Worm (Caenorhabditis elegans): Measurements from ENCODE around the gene T25B9.3.

DNA sequence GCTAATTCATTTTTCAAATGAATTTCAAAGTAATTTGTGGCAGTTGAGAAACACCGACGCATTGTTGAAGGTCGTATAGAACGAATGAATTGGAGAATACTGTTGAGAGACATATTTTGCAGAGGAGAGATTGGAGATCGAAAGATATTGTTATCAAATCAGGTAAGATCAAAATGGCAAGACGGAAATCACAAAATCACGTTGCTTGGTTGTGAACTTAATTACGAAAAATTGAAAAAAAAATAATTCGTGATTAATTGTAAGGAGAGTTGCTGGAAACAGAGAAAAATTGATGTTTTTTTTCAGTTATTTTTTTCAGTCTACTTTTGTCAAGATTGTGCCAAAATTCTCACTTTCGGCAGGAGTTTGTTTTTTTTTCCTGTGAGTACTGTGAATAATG lies 5.5 kb downstream of the T25B9.3 start, which contains the start of gene T25B9.1:
- TF ChIP-seq mep-1 (tag; optimal IDR thresholded peaks at IDR 0.05) (no peak), nhr-12 (tag; optimal IDR thresholded peaks at IDR 0.05) (no peak), unc-39 (tag; optimal IDR thresholded peaks at IDR 0.05) (no peak)

Data from whole organism, mixed stage, embryonic.